Worm (Caenorhabditis elegans) whole organism, mixed stage, embryonic: ENCODE measurements around the gene K04A8.1.

Experiments
- blmp-1 ChIP-seq: fragments of 150-350 bp; optimal IDR thresholded peaks from 2 replicates; lab custom pipeline; 2014; ENCODE audit warnings: missing biosample characterization, missing genetic modification characterization
- ceh-83 ChIP-seq: fragments of 200-800 bp; sonication (Bioruptor generic); optimal IDR thresholded peaks from 2 replicates; lab custom pipeline; 2018; ENCODE audit warnings: mild to moderate bottlenecking, missing genetic modification characterization, missing compliant biosample characterization
- cnd-1 ChIP-seq: fragments of 200-800 bp; sonication (Bioruptor generic); optimal IDR thresholded peaks from 2 replicates; lab custom pipeline; 2018; ENCODE audit warnings: mild to moderate bottlenecking, missing genetic modification characterization, missing compliant biosample characterization
- lin-13 ChIP-seq: fragments of 150-350 bp; optimal IDR thresholded peaks from 2 replicates; lab custom pipeline; 2014; ENCODE audit warnings: missing biosample characterization, missing genetic modification characterization
- lsy-2 ChIP-seq: fragments of 150-350 bp; optimal IDR thresholded peaks from 2 replicates; lab custom pipeline; 2014; ENCODE audit warnings: missing biosample characterization, missing genetic modification characterization
- nhr-237 ChIP-seq: fragments of 150-350 bp; optimal IDR thresholded peaks from 2 replicates; lab custom pipeline; 2014; ENCODE audit warnings: missing biosample characterization, missing genetic modification characterization
- pha-4 ChIP-seq: fragments of 150-350 bp; optimal IDR thresholded peaks from 2 replicates; lab custom pipeline; 2018; ENCODE audit warnings: missing biosample characterization, missing genetic modification reagents, missing genetic modification characterization
- snpc-4 ChIP-seq: fragments of 150-350 bp; optimal IDR thresholded peaks from 2 replicates; lab custom pipeline; 2014; ENCODE audit warnings: missing biosample characterization, missing genetic modification characterization
- sptf-1 ChIP-seq: sonication (generic microtip); optimal IDR thresholded peaks from 2 replicates; lab custom pipeline; 2017; ENCODE audit warnings: mild to moderate bottlenecking, missing genetic modification characterization, moderate library complexity, missing compliant biosample characterization
- unc-120 ChIP-seq: sonication (generic microtip); optimal IDR thresholded peaks from 2 replicates; lab custom pipeline; 2017; ENCODE audit warnings: missing genetic modification characterization, missing compliant biosample characterization; ENCODE audit not compliant: poor library complexity, severe bottlenecking
- unc-39 ChIP-seq: fragments of 150-350 bp; optimal IDR thresholded peaks from 2 replicates; lab custom pipeline; 2014; ENCODE audit warnings: missing biosample characterization, missing genetic modification characterization
- ztf-11 ChIP-seq: fragments of 150-350 bp; optimal IDR thresholded peaks from 2 replicates; lab custom pipeline; 2014; ENCODE audit warnings: missing biosample characterization, missing genetic modification characterization

ce11 chrV:6579992-6580391 is 13.9 kb downstream of the K04A8.1 start, which contains the start of gene EGAP9.3:
- TF ChIP-seq ztf-11 (tag; lab: Kevin White, UChicago) (no peak), nhr-237 (tag; lab: Kevin White, UChicago) (no peak), unc-120 (tag; lab: Kevin White, UChicago) (no peak), blmp-1 (tag; lab: Kevin White, UChicago) (no peak), lsy-2 (tag; lab: Kevin White, UChicago) (no peak), lin-13 (no peak), snpc-4 (tag; lab: Kevin White, UChicago) (no peak), sptf-1 (tag; lab: Kevin White, UChicago) (no peak), ceh-83 (GFP tag; lab: Kevin White, UChicago) (no peak), pha-4 (tag; lab: Kevin White, UChicago) (no peak), cnd-1 (no peak), unc-39 (tag; lab: Kevin White, UChicago) (no peak)
